Fruit fly (Drosophila melanogaster) whole organism, embryonic: Measurements from ENCODE around the gene par-6.

Source experiments
- Atf-2 ChIP-seq: fragments of 200-800 bp; sonication (Bioruptor generic); optimal IDR thresholded peaks from 2 replicates; lab custom pipeline; 2016; ENCODE audit warnings: missing biosample characterization, missing genetic modification characterization
- BEAF-32 ChIP-seq: fragments of 200-800 bp; sonication (Bioruptor generic); optimal IDR thresholded peaks from 3 replicates; lab custom pipeline; 2017; ENCODE audit warnings: missing biosample characterization, missing genetic modification characterization, mild to moderate bottlenecking, moderate library complexity, missing genetic modification reagents
- CG11398 ChIP-seq: fragments of 200-800 bp; sonication (Bioruptor generic); optimal IDR thresholded peaks from 2 replicates; lab custom pipeline; 2016; ENCODE audit warnings: missing biosample characterization, missing genetic modification characterization
- CG12155 ChIP-seq: fragments of 200-800 bp; sonication (Bioruptor generic); optimal IDR thresholded peaks from 3 replicates; lab custom pipeline; 2016; ENCODE audit warnings: missing biosample characterization, missing genetic modification characterization
- CG13775 ChIP-seq: fragments of 200-800 bp; sonication (Bioruptor generic); optimal IDR thresholded peaks from 3 replicates; lab custom pipeline; 2017; ENCODE audit warnings: missing biosample characterization, mild to moderate bottlenecking, missing genetic modification characterization
- CG16779 ChIP-seq: fragments of 200-800 bp; sonication (Bioruptor generic); IDR thresholded peaks from 2 replicates; pipeline ENCODE4 v1.3.6; 2022; ENCODE audit warnings: missing biosample characterization, missing genetic modification characterization
- CG17359 ChIP-seq: fragments of 200-800 bp; sonication (Bioruptor generic); optimal IDR thresholded peaks from 3 replicates; lab custom pipeline; 2018; ENCODE audit warnings: missing biosample characterization, mild to moderate bottlenecking, missing genetic modification characterization, moderate library complexity
- CG17361 ChIP-seq: fragments of 200-800 bp; sonication (Bioruptor generic); IDR thresholded peaks from 3 replicates; pipeline ENCODE4 v1.3.6; 2022; ENCODE audit warnings: missing biosample characterization, missing genetic modification characterization
- CG1792 ChIP-seq: fragments of 200-800 bp; sonication (Bioruptor generic); optimal IDR thresholded peaks from 2 replicates; lab custom pipeline; 2016; ENCODE audit warnings: missing biosample characterization, missing genetic modification characterization
- CG18476 ChIP-seq: fragments of 200-800 bp; sonication (Bioruptor generic); optimal IDR thresholded peaks from 2 replicates; lab custom pipeline; 2016; ENCODE audit warnings: missing biosample characterization, mild to moderate bottlenecking, missing genetic modification characterization
- CG3065 ChIP-seq: fragments of 200-800 bp; sonication (Bioruptor generic); optimal IDR thresholded peaks from 2 replicates; lab custom pipeline; 2016; ENCODE audit warnings: missing biosample characterization, missing genetic modification characterization
- CG3163 ChIP-seq: fragments of 200-800 bp; sonication (Bioruptor generic); optimal IDR thresholded peaks from 3 replicates; lab custom pipeline; 2016; ENCODE audit warnings: missing biosample characterization, missing genetic modification characterization
- CG3407 ChIP-seq: fragments of 200-800 bp; sonication (Bioruptor generic); optimal IDR thresholded peaks from 2 replicates; lab custom pipeline; 2018; ENCODE audit warnings: missing biosample characterization, mild to moderate bottlenecking, missing genetic modification characterization
- CG3838 ChIP-seq: fragments of 200-800 bp; sonication (Bioruptor generic); optimal IDR thresholded peaks from 3 replicates; lab custom pipeline; 2016; ENCODE audit warnings: missing biosample characterization, missing genetic modification characterization
- CG4360 ChIP-seq: fragments of 200-800 bp; sonication (Bioruptor generic); IDR thresholded peaks from 2 replicates; pipeline ENCODE4 v1.3.6; 2022; ENCODE audit warnings: missing biosample characterization, missing genetic modification characterization
- CG5180 ChIP-seq: fragments of 200-800 bp; sonication (Bioruptor generic); optimal IDR thresholded peaks from 3 replicates; lab custom pipeline; 2017; ENCODE audit warnings: missing biosample characterization, missing genetic modification characterization, mild to moderate bottlenecking, moderate library complexity, missing genetic modification reagents
- CG6765 ChIP-seq: fragments of 200-800 bp; sonication (Bioruptor generic); optimal IDR thresholded peaks from 3 replicates; lab custom pipeline; 2017; ENCODE audit warnings: missing biosample characterization, mild to moderate bottlenecking, missing genetic modification characterization
- CG8765 ChIP-seq: fragments of 200-800 bp; sonication (Bioruptor generic); IDR thresholded peaks from 2 replicates; pipeline ENCODE4 v1.3.6; 2022; ENCODE audit warnings: missing biosample characterization, missing genetic modification characterization
- CG9727 ChIP-seq: fragments of 200-800 bp; sonication (Bioruptor generic); optimal IDR thresholded peaks from 3 replicates; lab custom pipeline; 2017; ENCODE audit warnings: missing biosample characterization, mild to moderate bottlenecking, missing genetic modification characterization
- CHES-1-like ChIP-seq: fragments of 200-800 bp; sonication (Bioruptor generic); optimal IDR thresholded peaks from 2 replicates; lab custom pipeline; 2016; ENCODE audit warnings: missing biosample characterization, missing genetic modification characterization
- Dfd ChIP-seq, 2 experiments: fragments of >200 bp; optimal IDR thresholded peaks; 2 replicates each; lab custom pipeline; 2017; ENCODE audit warnings: missing biosample characterization in 2 of 2, missing genetic modification characterization in 2 of 2
- E2f1 ChIP-seq: fragments of 200-800 bp; sonication (Bioruptor generic); IDR thresholded peaks from 2 replicates; pipeline ENCODE4 v1.3.6; 2022; ENCODE audit warnings: missing biosample characterization, missing genetic modification characterization
- Elba2 ChIP-seq: fragments of 200-800 bp; sonication (Bioruptor generic); optimal IDR thresholded peaks from 3 replicates; lab custom pipeline; 2016; ENCODE audit warnings: missing biosample characterization, missing genetic modification characterization
- Jarid2 ChIP-seq: fragments of 200-800 bp; sonication (Bioruptor generic); optimal IDR thresholded peaks from 3 replicates; lab custom pipeline; 2017; ENCODE audit warnings: mild to moderate bottlenecking, missing biosample characterization, missing genetic modification reagents, missing genetic modification characterization
- MESR4 ChIP-seq: fragments of 200-800 bp; sonication (Bioruptor generic); optimal IDR thresholded peaks from 2 replicates; lab custom pipeline; 2018; ENCODE audit warnings: missing biosample characterization, mild to moderate bottlenecking, missing genetic modification characterization, moderate library complexity
- Myb ChIP-seq: fragments of 200-800 bp; sonication (Bioruptor generic); optimal IDR thresholded peaks from 2 replicates; lab custom pipeline; 2016; ENCODE audit warnings: missing biosample characterization, missing genetic modification characterization
- Nf-YA ChIP-seq: fragments of 200-800 bp; sonication (Bioruptor generic); IDR thresholded peaks from 2 replicates; pipeline ENCODE4 v1.3.6; 2022; ENCODE audit warnings: missing biosample characterization, missing genetic modification characterization
- Sin3A ChIP-seq: fragments of >200 bp; optimal IDR thresholded peaks from 2 replicates; lab custom pipeline; 2018
- Six4 ChIP-seq: fragments of 200-800 bp; sonication (Bioruptor generic); optimal IDR thresholded peaks from 2 replicates; lab custom pipeline; 2016; ENCODE audit warnings: missing biosample characterization, missing genetic modification characterization
- Ssrp ChIP-seq: fragments of 200-800 bp; sonication (Bioruptor generic); optimal IDR thresholded peaks from 2 replicates; lab custom pipeline; 2018; ENCODE audit warnings: missing biosample characterization, mild to moderate bottlenecking, missing genetic modification characterization, moderate library complexity
- Tbp ChIP-seq: fragments of >200 bp; optimal IDR thresholded peaks from 2 replicates; lab custom pipeline; 2018; ENCODE audit warnings: missing biosample characterization, missing genetic modification characterization
- Trl ChIP-seq, 3 experiments: fragments of >200 bp in 2 of 3; fragments of 200-800 bp in 1 of 3; sonication (Bioruptor generic) in 1 of 3; optimal IDR thresholded peaks; 2 replicates in 1 of 3; 3 replicates in 2 of 3; lab custom pipeline; 2016 to 2017; ENCODE audit warnings: missing biosample characterization in 1 of 3, missing genetic modification characterization in 1 of 3
- YL-1 ChIP-seq: fragments of 200-800 bp; sonication (Bioruptor generic); optimal IDR thresholded peaks from 3 replicates; lab custom pipeline; 2017; ENCODE audit warnings: missing biosample characterization, mild to moderate bottlenecking, missing genetic modification characterization
- ap ChIP-seq: fragments of 200-800 bp; sonication (Bioruptor generic); IDR thresholded peaks from 2 replicates; pipeline ENCODE4 v1.3.6; 2022; ENCODE audit warnings: missing biosample characterization, missing genetic modification characterization
- bab2 ChIP-seq: fragments of 200-800 bp; sonication (Bioruptor generic); optimal IDR thresholded peaks from 2 replicates; lab custom pipeline; 2016; ENCODE audit warnings: missing biosample characterization, missing genetic modification characterization
- cato ChIP-seq: fragments of 200-800 bp; sonication (Bioruptor generic); optimal IDR thresholded peaks from 2 replicates; lab custom pipeline; 2016; ENCODE audit warnings: missing biosample characterization, missing genetic modification characterization, borderline replicate concordance
- chif ChIP-seq, 2 experiments: fragments of 200-800 bp; sonication (Bioruptor generic); optimal IDR thresholded peaks; 3 replicates each; lab custom pipeline; 2016; ENCODE audit warnings: missing biosample characterization in 2 of 2, missing genetic modification characterization in 2 of 2
- crc ChIP-seq: fragments of 200-800 bp; sonication (Bioruptor generic); optimal IDR thresholded peaks from 2 replicates; lab custom pipeline; 2016; ENCODE audit warnings: missing biosample characterization, missing genetic modification characterization
- disco-r ChIP-seq: fragments of 200-800 bp; sonication (Bioruptor generic); optimal IDR thresholded peaks from 2 replicates; lab custom pipeline; 2016; ENCODE audit warnings: missing biosample characterization, missing genetic modification characterization
- ems ChIP-seq: fragments of 200-800 bp; sonication (Bioruptor generic); optimal IDR thresholded peaks from 3 replicates; lab custom pipeline; 2016; ENCODE audit warnings: missing biosample characterization, missing genetic modification characterization
- esg ChIP-seq: fragments of 200-800 bp; sonication (Bioruptor generic); conservative IDR thresholded peaks from 2 replicates; pipeline ENCODE4 v1.3.6; 2022; ENCODE audit warnings: missing biosample characterization, missing genetic modification characterization
- eyg ChIP-seq: fragments of 200-800 bp; sonication (Bioruptor generic); optimal IDR thresholded peaks from 3 replicates; lab custom pipeline; 2016; ENCODE audit warnings: missing biosample characterization, missing genetic modification characterization
- gem ChIP-seq: fragments of 200-800 bp; sonication (Bioruptor generic); optimal IDR thresholded peaks from 2 replicates; lab custom pipeline; 2019; ENCODE audit warnings: missing biosample characterization, mild to moderate bottlenecking, missing genetic modification characterization, moderate library complexity
- knrl ChIP-seq: fragments of 200-800 bp; sonication (Bioruptor generic); IDR thresholded peaks from 3 replicates; pipeline ENCODE4 v1.3.6; 2022; ENCODE audit warnings: missing biosample characterization, missing genetic modification characterization; ENCODE audit not compliant: partially characterized antibody
- nom ChIP-seq: fragments of 200-800 bp; sonication (Bioruptor generic); optimal IDR thresholded peaks from 2 replicates; lab custom pipeline; 2017; ENCODE audit warnings: missing biosample characterization, missing genetic modification characterization, mild to moderate bottlenecking, moderate library complexity, missing genetic modification reagents
- stwl ChIP-seq: fragments of 200-800 bp; sonication (Bioruptor generic); optimal IDR thresholded peaks from 3 replicates; lab custom pipeline; 2018; ENCODE audit warnings: missing biosample characterization, mild to moderate bottlenecking, missing genetic modification characterization, moderate library complexity
- tap ChIP-seq: fragments of 200-800 bp; optimal IDR thresholded peaks from 3 replicates; lab custom pipeline; 2019; ENCODE audit warnings: missing biosample characterization, mild to moderate bottlenecking, missing genetic modification characterization, moderate library complexity
- tgo ChIP-seq: fragments of 200-800 bp; sonication (Bioruptor generic); IDR thresholded peaks from 3 replicates; pipeline ENCODE4 v1.3.6; 2022; ENCODE audit warnings: missing biosample characterization, missing genetic modification characterization
- unc-4 ChIP-seq: fragments of 200-800 bp; sonication (Bioruptor generic); IDR thresholded peaks from 2 replicates; pipeline ENCODE4 v1.3.6; 2022; ENCODE audit warnings: missing biosample characterization, missing genetic modification characterization; ENCODE audit not compliant: partially characterized antibody

Gene par-6

DNA sequence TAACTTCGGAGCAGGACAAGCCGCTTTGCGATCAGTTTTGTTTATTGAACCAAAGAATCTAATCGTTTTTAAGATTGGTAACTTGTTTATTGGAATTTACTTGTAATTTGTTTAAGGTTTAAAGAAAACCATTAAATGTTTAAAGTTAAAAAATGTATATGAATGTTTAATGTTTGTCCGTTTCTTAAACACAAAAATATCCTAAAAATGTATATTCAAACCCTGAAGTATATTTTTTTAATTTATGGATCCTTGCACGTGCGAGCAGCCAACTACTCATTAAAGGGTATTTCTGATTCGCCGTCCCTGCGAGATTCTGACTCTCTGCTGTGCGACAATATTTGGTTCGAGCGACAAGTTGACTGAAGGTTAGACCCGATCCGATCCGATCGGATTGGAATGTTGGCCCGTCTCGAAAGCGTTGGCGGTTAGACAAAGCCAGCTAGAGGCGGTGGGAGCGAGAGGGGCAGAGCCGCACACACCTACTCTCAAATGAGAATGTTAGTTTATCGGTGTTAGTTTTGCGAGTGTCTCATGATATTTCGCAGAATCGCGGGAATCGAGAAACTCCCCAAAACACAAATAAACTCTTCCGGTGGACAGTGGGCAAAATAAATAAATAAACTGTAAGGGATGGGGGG, 4.2 kb upstream of the par-6 start (continued):
- TF ChIP-seq CHES-1-like (peak; percentile 75), Six4 (GFP tag; lab: Kevin White, UChicago) (peak; percentile 78), Atf-2 (GFP tag; lab: Kevin White, UChicago) (peak; percentile 85), Myb (peak; percentile 61), knrl (no peak), gem (tag; lab: Kevin White, UChicago) (peak; percentile 93), disco-r (GFP tag; lab: Kevin White, UChicago) (peak; percentile 70), Dfd (GFP tag; optimal IDR thresholded peaks at IDR 0.05; lab: Kevin White, UChicago) (no peak), Trl (optimal IDR thresholded peaks at IDR 0.05; lab: Kevin White, UChicago) (peak in 1 of 2 experiments; percentile 35), Trl (GFP tag; optimal IDR thresholded peaks at IDR 0.05; lab: Kevin White, UChicago) (peak; percentile 75), ems (GFP tag; lab: Kevin White, UChicago) (peak; percentile 80), Elba2 (no peak), E2f1 (peak; percentile 73), tap (tag; lab: Kevin White, UChicago) (peak; percentile 80), CG8765 (no peak), CG3407 (GFP tag; lab: Kevin White, UChicago) (peak; percentile 71), CG13775 (GFP tag; lab: Kevin White, UChicago) (peak; percentile 87), CG4360 (GFP tag; lab: Robert Waterston, UW) (no peak), eyg (GFP tag; lab: Kevin White, UChicago) (peak; percentile 69), CG3838 (GFP tag; lab: Kevin White, UChicago) (peak; percentile 62), CG3065 (peak; percentile 62), cato (GFP tag; lab: Kevin White, UChicago) (peak; percentile 61), Nf-YA (peak; percentile 65), ap (peak; percentile 43; the same call in 1 of the 2 replicates), crc (GFP tag; lab: Kevin White, UChicago) (peak; percentile 73), CG17361 (GFP tag; lab: Robert Waterston, UW) (peak; percentile 96), BEAF-32 (peak; percentile 13), Ssrp (tag; lab: Kevin White, UChicago) (peak; percentile 87), YL-1 (GFP tag; lab: Kevin White, UChicago) (peak; percentile 1), CG12155 (GFP tag; lab: Kevin White, UChicago) (peak; percentile 76), CG18476 (GFP tag; lab: Kevin White, UChicago) (peak; percentile 85), tgo (peak; percentile 75), CG3163 (GFP tag; lab: Kevin White, UChicago) (peak; percentile 59), CG6765 (GFP tag; lab: Kevin White, UChicago) (peak; percentile 86), CG9727 (GFP tag; lab: Kevin White, UChicago) (peak; percentile 92), CG5180 (GFP tag; lab: Kevin White, UChicago) (peak; percentile 96), CG17359 (tag; lab: Kevin White, UChicago) (peak; percentile 80), CG11398 (GFP tag; lab: Kevin White, UChicago) (peak; percentile 68), CG16779 (GFP tag; lab: Robert Waterston, UW) (0 out of 2 replicates have a peak, but pooled peaks have one; percentile 2), stwl (tag; lab: Kevin White, UChicago) (no peak), bab2 (GFP tag; lab: Kevin White, UChicago) (peak; percentile 79), nom (GFP tag; lab: Kevin White, UChicago) (peak; percentile 71), CG1792 (GFP tag; lab: Kevin White, UChicago) (peak; percentile 50), MESR4 (GFP tag; lab: Kevin White, UChicago) (no peak), Sin3A (lab: Kevin White, UChicago) (no peak), unc-4 (GFP tag; lab: Robert Waterston, UW) (no peak), chif (GFP tag; optimal IDR thresholded peaks at IDR 0.05; lab: Kevin White, UChicago) (peak; percentile 69 to 86), esg (GFP tag; lab: Robert Waterston, UW) (peak; percentile 78), Tbp (GFP tag; lab: Kevin White, UChicago) (no peak), Jarid2 (peak; percentile 57)
